Worm (Caenorhabditis elegans) whole organism, L3 larva: Measurements from ENCODE around the gene C26D10.3.

ENCODE experiments used
- R02D3.7 ChIP-seq: fragments of 150-350 bp; optimal IDR thresholded peaks from 2 replicates; lab custom pipeline; 2014; ENCODE audit warnings: missing biosample characterization, missing genetic modification characterization
- aly-2 ChIP-seq: fragments of 150-350 bp; optimal IDR thresholded peaks from 2 replicates; lab custom pipeline; 2014; ENCODE audit warnings: missing biosample characterization, missing genetic modification characterization
- ceh-16 ChIP-seq: sonication (generic microtip); optimal IDR thresholded peaks from 2 replicates; lab custom pipeline; 2017; ENCODE audit warnings: missing biosample characterization, missing genetic modification characterization
- ceh-9 ChIP-seq: sonication (generic microtip); optimal IDR thresholded peaks from 2 replicates; lab custom pipeline; 2018; ENCODE audit warnings: missing biosample characterization, missing genetic modification characterization
- egl-27 ChIP-seq: sonication (generic microtip); optimal IDR thresholded peaks from 4 replicates; lab custom pipeline; 2017; ENCODE audit warnings: missing biosample characterization, missing genetic modification reagents, missing genetic modification characterization
- elt-2 ChIP-seq: sonication (generic microtip); optimal IDR thresholded peaks from 2 replicates; lab custom pipeline; 2016; ENCODE audit warnings: missing genetic modification reagents, mild to moderate bottlenecking, missing genetic modification characterization, missing compliant biosample characterization
- fkh-10 ChIP-seq: sonication (generic microtip); optimal IDR thresholded peaks from 2 replicates; lab custom pipeline; 2017; ENCODE audit warnings: missing biosample characterization, missing genetic modification reagents, missing genetic modification characterization
- fkh-2 ChIP-seq: fragments of 150-350 bp; optimal IDR thresholded peaks from 2 replicates; lab custom pipeline; 2014; ENCODE audit warnings: missing biosample characterization, missing genetic modification reagents, missing genetic modification characterization
- fos-1 ChIP-seq: fragments of 150-350 bp; optimal IDR thresholded peaks from 2 replicates; lab custom pipeline; 2014; ENCODE audit warnings: missing biosample characterization, missing genetic modification characterization
- hmg-11 ChIP-seq: sonication (generic microtip); optimal IDR thresholded peaks from 2 replicates; lab custom pipeline; 2016; ENCODE audit warnings: missing genetic modification characterization, missing compliant biosample characterization
- lin-15B ChIP-seq: fragments of 150-350 bp; optimal IDR thresholded peaks from 2 replicates; lab custom pipeline; 2014; ENCODE audit warnings: missing biosample characterization, missing genetic modification characterization
- lin-39 ChIP-seq: fragments of 150-350 bp; optimal IDR thresholded peaks from 2 replicates; lab custom pipeline; 2018; ENCODE audit warnings: missing biosample characterization, missing genetic modification reagents, missing genetic modification characterization
- lsy-12 ChIP-seq: sonication (generic microtip); optimal IDR thresholded peaks from 2 replicates; lab custom pipeline; 2016; ENCODE audit warnings: mild to moderate bottlenecking, missing genetic modification characterization, missing compliant biosample characterization
- nfya-1 ChIP-seq: sonication (generic microtip); optimal IDR thresholded peaks from 2 replicates; lab custom pipeline; 2017; ENCODE audit warnings: missing genetic modification characterization, mild to moderate bottlenecking, missing compliant biosample characterization, antibody characterized with exemption, moderate library complexity; ENCODE audit not compliant: insufficient read depth
- nhr-12 ChIP-seq: fragments of 150-350 bp; optimal IDR thresholded peaks from 2 replicates; lab custom pipeline; 2014; ENCODE audit warnings: missing biosample characterization, missing genetic modification characterization
- nhr-237 ChIP-seq: fragments of 150-350 bp; optimal IDR thresholded peaks from 2 replicates; lab custom pipeline; 2014; ENCODE audit warnings: missing biosample characterization, missing genetic modification characterization
- nhr-25 ChIP-seq: sonication (generic microtip); optimal IDR thresholded peaks from 2 replicates; lab custom pipeline; 2017; ENCODE audit warnings: missing biosample characterization, missing genetic modification characterization
- nhr-67 ChIP-seq: fragments of 150-350 bp; optimal IDR thresholded peaks from 2 replicates; lab custom pipeline; 2014; ENCODE audit warnings: missing biosample characterization, missing genetic modification characterization
- nhr-76 ChIP-seq: fragments of 150-350 bp; sonication (generic microtip); optimal IDR thresholded peaks from 5 replicates; lab custom pipeline; 2014; ENCODE audit warnings: missing biosample characterization, missing genetic modification characterization
- pha-4 ChIP-seq: fragments of 150-350 bp; optimal IDR thresholded peaks from 2 replicates; lab custom pipeline; 2014; ENCODE audit warnings: missing biosample characterization, missing genetic modification reagents, missing genetic modification characterization
- snpc-4 ChIP-seq: fragments of 150-350 bp; optimal IDR thresholded peaks from 2 replicates; lab custom pipeline; 2014; ENCODE audit warnings: missing biosample characterization, missing genetic modification characterization
- zag-1 ChIP-seq: fragments of 150-350 bp; optimal IDR thresholded peaks from 2 replicates; lab custom pipeline; 2014; ENCODE audit warnings: missing biosample characterization, missing genetic modification characterization
- ztf-11 ChIP-seq: fragments of 150-350 bp; optimal IDR thresholded peaks from 2 replicates; lab custom pipeline; 2014; ENCODE audit warnings: missing biosample characterization, missing genetic modification characterization
- ztf-4 ChIP-seq: fragments of 150-350 bp; optimal IDR thresholded peaks from 2 replicates; lab custom pipeline; 2014; ENCODE audit warnings: missing biosample characterization, missing genetic modification characterization

Gene C26D10.3

DNA sequence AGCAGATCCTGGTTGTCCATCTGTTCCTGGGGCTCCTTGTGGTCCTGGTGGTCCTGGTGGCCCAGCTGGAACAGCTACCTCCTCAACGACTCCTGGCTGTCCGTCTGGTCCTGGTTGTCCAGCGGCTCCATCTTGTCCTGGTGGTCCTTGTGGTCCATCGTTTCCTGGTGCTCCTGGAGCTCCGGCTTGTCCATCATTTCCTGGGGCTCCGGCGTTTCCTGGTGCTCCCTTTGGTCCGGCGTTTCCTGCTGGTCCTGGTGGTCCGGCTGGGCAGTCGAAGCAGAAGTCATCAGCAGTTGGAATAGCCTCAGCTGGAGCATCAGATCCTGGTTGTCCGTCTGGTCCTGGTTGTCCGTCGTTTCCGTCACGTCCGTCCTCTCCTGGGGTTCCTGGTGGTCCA is 33.3 kb downstream of the C26D10.3 start:
- no peak for TF ChIP-seq nhr-67
- no peak for TF ChIP-seq fos-1 (tag; lab: Kevin White, UChicago)
- TF ChIP-seq fkh-2 (tag; lab: Kevin White, UChicago) = no peak
- no peak for TF ChIP-seq hmg-11 (tag; lab: Kevin White, UChicago)
- no peak for TF ChIP-seq snpc-4 (tag; lab: Kevin White, UChicago)
- TF ChIP-seq fkh-10 = no peak
- TF ChIP-seq nhr-76 (tag; lab: Kevin White, UChicago) = no peak
- no peak for TF ChIP-seq nhr-237
- no peak for TF ChIP-seq elt-2 (tag; lab: Kevin White, UChicago)
- no peak for TF ChIP-seq aly-2
- TF ChIP-seq lin-39 = no peak
- no peak for TF ChIP-seq ztf-4
- TF ChIP-seq nfya-1 (tag; lab: Kevin White, UChicago) = no peak
- no peak for TF ChIP-seq nhr-12 (tag; lab: Kevin White, UChicago)
- no peak for TF ChIP-seq pha-4 (tag; lab: Kevin White, UChicago)
- no peak for TF ChIP-seq egl-27 (tag; lab: Kevin White, UChicago)
- TF ChIP-seq lin-15B (tag; lab: Kevin White, UChicago) = no peak
- TF ChIP-seq ceh-16 (tag; lab: Kevin White, UChicago) = no peak
- TF ChIP-seq ceh-9 = no peak

- TF ChIP-seq nhr-25 (peak; percentile 56), lin-15B (tag; lab: Kevin White, UChicago) (no peak), ztf-11 (tag; lab: Kevin White, UChicago) (no peak)
Measured at ce11 chrII:8359350-8359749, 34.2 kb downstream of the C26D10.3 start, which contains the start of gene col-77. col-77 (minus strand) TSS chrII:8359381.

- no peak for TF ChIP-seq ceh-9
- no peak for TF ChIP-seq R02D3.7 (tag; lab: Kevin White, UChicago)
- TF ChIP-seq, all 47 proteins: peak for 0
Measured at ce11 chrII:8360453-8360852, 35.3 kb downstream of the C26D10.3 start, which contains the start of gene M195.2. M195.2 (plus strand) TSS chrII:8360753.

DNA sequence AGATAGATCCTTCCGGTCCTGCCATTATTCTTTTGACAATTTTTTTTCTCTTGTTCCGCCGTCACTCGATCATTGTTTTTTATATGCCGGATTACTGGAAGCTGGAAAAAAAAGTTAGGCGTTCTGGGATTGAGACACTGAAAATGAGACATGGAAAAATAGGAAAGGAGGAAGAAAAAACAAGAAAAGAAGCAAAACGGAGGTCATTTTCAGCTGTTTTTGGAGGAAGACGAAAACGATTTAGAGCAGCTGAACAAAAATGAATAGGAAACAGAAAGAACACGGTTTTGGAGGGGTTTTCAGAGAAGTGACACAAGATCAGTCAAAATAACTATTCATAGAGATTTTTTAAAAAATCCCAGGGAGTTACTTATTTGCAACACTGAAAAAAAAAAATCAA is 43.9 kb downstream of the C26D10.3 start, which contains the start of gene amt-3:
amt-3 (minus strand) TSS at position 101 of the 400 bp plus-strand sequence.
- no peak for TF ChIP-seq pha-4 (tag; lab: Kevin White, UChicago)
- TF ChIP-seq ceh-16 (tag; lab: Kevin White, UChicago) = no peak
- TF ChIP-seq zag-1 (tag; lab: Kevin White, UChicago) = no peak
- TF ChIP-seq ztf-4 = no peak
- TF ChIP-seq lsy-12 (tag; lab: Kevin White, UChicago) = no peak
- TF ChIP-seq lin-15B (tag; lab: Kevin White, UChicago) = no peak
- no peak for TF ChIP-seq nhr-12 (tag; lab: Kevin White, UChicago)

DNA sequence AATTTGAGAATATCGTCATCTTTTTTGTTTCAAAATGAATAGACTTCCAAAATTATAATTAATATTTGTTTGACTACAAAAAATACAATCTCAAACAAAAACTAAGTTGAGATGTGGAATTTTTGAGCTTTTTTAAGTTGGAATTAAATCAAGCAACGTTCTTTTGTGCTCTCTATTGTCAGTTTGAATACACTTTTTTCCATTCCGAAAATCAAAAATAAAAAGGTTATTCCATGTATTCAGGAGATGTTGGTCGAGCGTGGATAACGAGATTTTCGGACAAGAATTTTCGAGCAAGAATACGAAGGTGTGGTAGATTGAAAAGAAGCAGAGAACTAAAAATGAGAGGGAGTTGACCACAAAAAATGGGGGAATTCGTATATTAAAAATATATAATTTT is 45.0 kb downstream of the C26D10.3 start:
- peak; percentile 89 for TF ChIP-seq fkh-10
- TF ChIP-seq ceh-9 = no peak
- TF ChIP-seq, all 47 proteins: peak for 1

ce11 chrII:8377722-8378121 is 52.5 kb downstream of the C26D10.3 start:
- TF ChIP-seq snpc-4 (tag; lab: Kevin White, UChicago) (no peak), nhr-25 (peak; percentile 21)
